Fruit fly (Drosophila melanogaster) whole organism: ENCODE results near the gene Amun.

ENCODE experiments used
- CG8478 ChIP-seq: fragments of >200 bp; optimal IDR thresholded peaks from 2 replicates; lab custom pipeline; 2018; ENCODE audit warnings: inconsistent platforms
- EcR ChIP-seq, 2 experiments: fragments of >200 bp; optimal IDR thresholded peaks; 2 replicates each; lab custom pipeline; 2017; ENCODE audit warnings: missing biosample characterization in 2 of 2, missing genetic modification characterization in 2 of 2, missing genetic modification reagents in 2 of 2
- psq ChIP-seq: fragments of >200 bp; optimal IDR thresholded peaks from 2 replicates; lab custom pipeline; 2017
- usp ChIP-seq: fragments of >200 bp; optimal IDR thresholded peaks from 2 replicates; lab custom pipeline; 2017; ENCODE audit warnings: missing biosample characterization, missing genetic modification characterization, mixed read lengths

dm6 chrX:11729993-11730392, 14.6 kb upstream of the Amun start:
- TF ChIP-seq EcR (GFP tag; optimal IDR thresholded peaks at IDR 0.05; lab: Kevin White, UChicago), result no peak
- TF ChIP-seq usp (GFP tag; lab: Kevin White, UChicago), result no peak
- TF ChIP-seq psq, result no peak
- TF ChIP-seq CG8478 (lab: Kevin White, UChicago), result no peak
